Worm (Caenorhabditis elegans): ENCODE measurements around the gene sas-1.

DNA sequence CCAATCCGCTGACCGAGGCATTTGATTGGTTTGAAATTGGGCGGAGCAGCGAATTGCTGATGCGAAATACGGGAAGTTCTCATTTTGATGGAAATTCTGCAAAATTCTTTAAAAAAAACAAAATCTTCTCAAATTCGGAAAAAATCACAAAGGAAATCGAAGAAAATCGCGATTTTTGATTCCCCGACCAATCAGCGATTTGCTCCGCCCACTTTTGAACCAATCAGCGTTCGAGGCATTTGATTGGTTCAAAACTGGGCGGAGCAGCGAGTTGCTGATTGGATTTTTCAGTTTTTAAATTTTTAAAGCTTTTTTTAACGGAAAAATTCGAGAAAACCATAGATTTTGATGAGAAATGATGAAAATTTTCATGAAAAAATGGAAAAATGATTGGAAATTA, 41.0 kb downstream of the sas-1 start:
- TF ChIP-seq dao-5 (tag; optimal IDR thresholded peaks at IDR 0.05): no peak
- TF ChIP-seq W03F9.2 (tag; optimal IDR thresholded peaks at IDR 0.05): no peak
